Fruit fly (Drosophila melanogaster): ENCODE data around the gene kdn.

DNA sequence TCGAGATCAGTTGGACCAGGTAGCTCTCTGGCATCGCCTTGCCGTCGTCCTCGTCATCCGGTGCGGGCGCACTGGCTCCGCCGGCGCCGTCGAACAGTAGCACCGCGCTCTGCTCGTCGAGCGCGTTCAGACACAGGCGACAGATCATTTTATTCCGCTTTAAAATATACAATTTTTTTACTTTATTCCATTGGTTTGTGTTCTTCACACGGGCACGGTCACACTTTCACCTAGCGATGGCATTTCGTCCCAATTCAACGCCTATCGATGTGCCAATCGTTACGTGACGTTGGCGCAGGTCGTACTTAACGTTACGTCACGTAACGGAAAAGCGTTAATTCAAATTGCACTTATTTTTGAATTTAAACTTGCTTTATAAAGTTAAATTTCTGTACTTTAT, 49.4 kb upstream of the kdn start, which contains the start of gene CG12219:
- TF ChIP-seq CTCF (optimal IDR thresholded peaks at IDR 0.05), result no peak
- no peak for TF ChIP-seq CG8478 (optimal IDR thresholded peaks at IDR 0.05)
